Fruit fly (Drosophila melanogaster): ENCODE results near the gene CG34241.

CG34241 gene

dm6 chr3L:12136630-12137029 lies 8.9 kb downstream of the CG34241 start, which contains the start of the genes CG5645 and Atg12 (continued):
- TF ChIP-seq aop (GFP tag; IDR thresholded peaks at IDR 0.05) (no peak), CG34224 (GFP tag; IDR thresholded peaks at IDR 0.05; ENCODE audit: partially characterized antibody) (peak; percentile 82), Fer2 (tag; optimal IDR thresholded peaks at IDR 0.05) (no peak), CG2875 (GFP tag; optimal IDR thresholded peaks at IDR 0.05) (no peak), ato (GFP tag; IDR thresholded peaks at IDR 0.05; ENCODE audit: partially characterized antibody) (peak; percentile 17; the same call in 1 of the 2 replicates), inv (GFP tag; IDR thresholded peaks at IDR 0.05; ENCODE audit: partially characterized antibody) (peak; percentile 79), fd96Cb (tag; optimal IDR thresholded peaks at IDR 0.05) (peak; percentile 62), CG13123 (GFP tag; optimal IDR thresholded peaks at IDR 0.05) (no peak), ranshi (GFP tag; IDR thresholded peaks at IDR 0.05) (no peak), zfh1 (GFP tag; IDR thresholded peaks at IDR 0.05) (peak; percentile 66; the same call in 2 of the 3 replicates), chinmo (GFP tag; IDR thresholded peaks at IDR 0.05; ENCODE audit: partially characterized antibody) (no peak), phol (tag; optimal IDR thresholded peaks at IDR 0.05) (peak; percentile 59), tll (GFP tag; optimal IDR thresholded peaks at IDR 0.05) (no peak), CG14965 (GFP tag; optimal IDR thresholded peaks at IDR 0.05; ENCODE audit: borderline replicate concordance) (no peak), CG17612 (GFP tag; IDR thresholded peaks at IDR 0.05) (no peak), CG3407 (GFP tag; optimal IDR thresholded peaks at IDR 0.05) (no peak), trh (GFP tag; optimal IDR thresholded peaks at IDR 0.05) (no peak), Nf-YA (GFP tag; IDR thresholded peaks at IDR 0.05) (peak; percentile 21; the same call in 1 of the 2 replicates), ap (GFP tag; IDR thresholded peaks at IDR 0.05) (no peak), Deaf1 (tag; optimal IDR thresholded peaks at IDR 0.05) (peak; percentile 24), CG9609 (GFP tag; optimal IDR thresholded peaks at IDR 0.05) (no peak), CG6791 (GFP tag; IDR thresholded peaks at IDR 0.05; ENCODE audit: partially characterized antibody) (peak; percentile 40; the same call in 1 of the 3 replicates), Atf-2 (GFP tag; optimal IDR thresholded peaks at IDR 0.05) (no peak), lbe (GFP tag; optimal IDR thresholded peaks at IDR 0.05) (peak; percentile 33), CG2199 (GFP tag; IDR thresholded peaks at IDR 0.05) (no peak), CG18011 (GFP tag; optimal IDR thresholded peaks at IDR 0.05) (peak; percentile 10), cas (GFP tag; IDR thresholded peaks at IDR 0.05) (peak; percentile 29; the same call in 1 of the 2 replicates), gem (tag; optimal IDR thresholded peaks at IDR 0.05) (peak; percentile 84), Blimp-1 (GFP tag; optimal IDR thresholded peaks at IDR 0.05) (peak; percentile 65), Rfx (GFP tag; IDR thresholded peaks at IDR 0.05) (peak; percentile 69; the same call in 1 of the 2 replicates), CG15073 (GFP tag; optimal IDR thresholded peaks at IDR 0.05) (no peak), btn (GFP tag; optimal IDR thresholded peaks at IDR 0.05) (no peak), Chrac-16 (GFP tag; optimal IDR thresholded peaks at IDR 0.05) (peak; percentile 45), chif (GFP tag; optimal IDR thresholded peaks at IDR 0.05) (peak in 1 of 2 experiments; percentile 1), Sox100B (GFP tag; optimal IDR thresholded peaks at IDR 0.05) (peak; percentile 69), nerfin-1 (tag; optimal IDR thresholded peaks at IDR 0.05) (peak; percentile 10), CG7372 (GFP tag; IDR thresholded peaks at IDR 0.05) (no peak; the same call in 1 of the 2 replicates), Neu2 (GFP tag; optimal IDR thresholded peaks at IDR 0.05; ENCODE audit: borderline replicate concordance) (no peak), CG18476 (GFP tag; optimal IDR thresholded peaks at IDR 0.05) (peak; percentile 61), D19B (GFP tag; optimal IDR thresholded peaks at IDR 0.05) (no peak), Aef1 (GFP tag; IDR thresholded peaks at IDR 0.05) (no peak), CG6683 (GFP tag; optimal IDR thresholded peaks at IDR 0.05) (no peak), CG1024 (GFP tag; IDR thresholded peaks at IDR 0.05) (peak; percentile 35; the same call in 1 of the 2 replicates), NFAT (GFP tag; IDR thresholded peaks at IDR 0.05) (no peak), Optix (GFP tag; IDR thresholded peaks at IDR 0.05) (no peak), CG7786 (GFP tag; optimal IDR thresholded peaks at IDR 0.05) (no peak), CG4424 (GFP tag; optimal IDR thresholded peaks at IDR 0.05) (peak; percentile 49), Hsf (GFP tag; optimal IDR thresholded peaks at IDR 0.05) (peak; percentile 4), jigr1 (GFP tag; IDR thresholded peaks at IDR 0.05) (no peak), CG9932 (GFP tag; IDR thresholded peaks at IDR 0.05) (peak; percentile 70)
